Fruit fly (Drosophila melanogaster): Measurements from ENCODE around the gene CAHbeta.

DNA sequence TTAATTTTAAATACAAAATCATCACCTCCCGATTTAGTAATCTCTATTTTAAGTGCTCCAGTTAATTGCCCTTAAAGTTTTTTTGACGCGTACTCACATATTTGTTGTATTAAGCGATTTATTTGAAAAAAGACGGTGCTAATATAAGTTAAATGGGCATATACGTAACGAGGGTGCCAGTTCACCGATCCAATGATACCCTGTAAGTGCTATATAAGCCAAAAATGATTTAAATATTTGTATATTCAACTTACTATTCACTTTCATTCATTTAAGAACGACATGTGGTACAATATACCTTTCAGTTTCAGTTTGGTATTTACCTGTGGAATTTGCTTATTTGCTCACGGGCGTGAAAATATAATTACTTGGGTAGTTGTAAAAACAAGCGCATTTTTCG, 21.9 kb downstream of the CAHbeta start:
- TF ChIP-seq CTCF (optimal IDR thresholded peaks at IDR 0.05) (no peak), CG8478 (optimal IDR thresholded peaks at IDR 0.05) (no peak)
